Worm (Caenorhabditis elegans): ENCODE data around the gene tomm-7.

The tomm-7 gene

DNA sequence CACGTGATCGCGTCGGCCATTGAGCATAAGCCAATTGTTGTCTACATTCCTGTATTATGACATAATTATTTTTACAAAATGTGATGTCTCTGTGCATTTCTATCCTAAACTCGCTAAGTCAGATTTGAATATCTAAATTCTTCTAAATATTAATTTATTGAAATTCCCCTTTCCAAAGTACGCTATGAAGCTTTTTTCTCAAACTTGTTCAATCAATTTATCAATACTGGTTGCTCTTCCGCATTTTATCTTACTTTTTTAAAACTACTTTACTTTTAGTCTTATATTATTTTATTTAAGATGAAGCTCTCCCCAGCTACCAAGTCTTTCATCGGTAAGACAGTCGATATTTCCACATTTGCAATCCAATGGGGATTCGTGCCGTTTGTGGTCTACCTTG is at the start of gene tomm-7:
Gene tomm-7, plus strand, starts transcription at position 301 of the 400 bp plus-strand sequence.
- no peak for TF ChIP-seq syd-9 (tag; optimal IDR thresholded peaks at IDR 0.05)
- no peak for TF ChIP-seq fkh-6 (tag; optimal IDR thresholded peaks at IDR 0.05)
- no peak for TF ChIP-seq ceh-48 (tag; optimal IDR thresholded peaks at IDR 0.05)
- TF ChIP-seq sdc-2 (tag; optimal IDR thresholded peaks at IDR 0.05), result no peak
- TF ChIP-seq fkh-10 (GFP tag; optimal IDR thresholded peaks at IDR 0.05), result no peak
- no peak for TF ChIP-seq hlh-8 (tag; optimal IDR thresholded peaks at IDR 0.05)
- no peak for TF ChIP-seq madf-2 (tag; optimal IDR thresholded peaks at IDR 0.05)
- no peak for TF ChIP-seq unc-3 (GFP tag; conservative IDR thresholded peaks at IDR 0.05)
- TF ChIP-seq unc-3 (tag; optimal IDR thresholded peaks at IDR 0.05), result no peak
- TF ChIP-seq zip-5 (tag; optimal IDR thresholded peaks at IDR 0.05), result no peak
- no peak for TF ChIP-seq lim-6 (tag; optimal IDR thresholded peaks at IDR 0.05)
- no peak for TF ChIP-seq Y22D7AL.16 (tag; optimal IDR thresholded peaks at IDR 0.05)
- TF ChIP-seq pha-2 (tag; optimal IDR thresholded peaks at IDR 0.05), result no peak
- no peak for TF ChIP-seq K02D7.2 (tag; optimal IDR thresholded peaks at IDR 0.05)
- TF ChIP-seq nfya-1 (tag; optimal IDR thresholded peaks at IDR 0.05), result no peak
- no peak for TF ChIP-seq T23F11.4 (GFP tag; optimal IDR thresholded peaks at IDR 0.05)
- TF ChIP-seq pqm-1 (tag; optimal IDR thresholded peaks at IDR 0.05), result no peak

DNA sequence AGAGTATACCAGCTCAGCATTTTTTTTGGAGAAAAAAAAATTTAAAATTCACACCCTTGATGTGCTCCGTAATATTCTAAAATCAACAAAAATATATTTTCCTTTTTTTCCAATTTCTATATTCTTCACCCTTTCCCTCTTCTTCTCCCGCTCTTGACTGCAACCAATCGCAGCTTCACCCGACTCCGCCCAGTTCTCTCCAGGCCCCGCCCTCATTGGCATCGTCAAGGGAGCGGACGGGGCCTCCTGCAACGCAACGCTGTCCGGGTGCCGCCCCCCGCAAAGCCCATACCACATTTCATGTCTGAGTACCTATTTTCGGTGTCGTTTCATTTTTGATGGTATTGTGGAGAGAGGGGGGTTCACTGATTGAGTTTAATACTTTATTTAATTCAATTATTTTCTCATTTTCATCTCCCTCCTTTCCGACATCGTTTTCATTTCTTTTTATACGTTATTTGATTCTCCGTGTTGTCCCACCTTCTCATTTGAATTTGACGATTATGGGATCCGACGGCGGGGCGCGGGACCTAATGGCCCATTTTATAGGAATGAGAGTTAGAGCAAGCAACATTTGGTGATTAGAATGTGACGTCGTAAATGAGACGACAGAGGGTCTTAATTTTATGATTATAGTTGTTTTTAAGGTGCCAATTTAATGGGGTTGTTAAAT is 47.1 kb upstream of the tomm-7 start:
- TF ChIP-seq ceh-14 (tag; optimal IDR thresholded peaks at IDR 0.05) (peak; percentile 34), ref-2 (tag; optimal IDR thresholded peaks at IDR 0.05) (peak; percentile 49), hlh-6 (tag; optimal IDR thresholded peaks at IDR 0.05) (no peak), ahr-1 (tag; optimal IDR thresholded peaks at IDR 0.05) (no peak), unc-42 (tag; optimal IDR thresholded peaks at IDR 0.05) (peak; percentile 23), pat-9 (tag; optimal IDR thresholded peaks at IDR 0.05) (no peak), nfya-1 (tag; optimal IDR thresholded peaks at IDR 0.05) (peak; percentile 98)

ce11 chrIII:7814159-7815055 is 45.0 kb upstream of the tomm-7 start, which contains the start of gene egl-5:
Gene egl-5 (plus strand): TSS chrIII:7814374.
- TF ChIP-seq nfya-1 (tag; optimal IDR thresholded peaks at IDR 0.05), result peak; percentile 47
- no peak for TF ChIP-seq eyg-1 (tag; optimal IDR thresholded peaks at IDR 0.05)

- TF ChIP-seq hlh-6 (tag; optimal IDR thresholded peaks at IDR 0.05) (no peak), sox-2 (GFP tag; IDR thresholded peaks at IDR 0.05) (no peak), ceh-30 (tag; optimal IDR thresholded peaks at IDR 0.05) (no peak), ceh-34 (tag; optimal IDR thresholded peaks at IDR 0.05) (no peak), ceh-31 (tag; optimal IDR thresholded peaks at IDR 0.05) (no peak), elt-4 (tag; optimal IDR thresholded peaks at IDR 0.05) (no peak), T23F11.4 (GFP tag; optimal IDR thresholded peaks at IDR 0.05) (no peak), ama-1 (optimal IDR thresholded peaks at IDR 0.05) (no peak), ceh-48 (tag; optimal IDR thresholded peaks at IDR 0.05) (no peak)
These were observed 44.4 kb upstream of the tomm-7 start for ce11 chrIII:7815056-7815366.

DNA sequence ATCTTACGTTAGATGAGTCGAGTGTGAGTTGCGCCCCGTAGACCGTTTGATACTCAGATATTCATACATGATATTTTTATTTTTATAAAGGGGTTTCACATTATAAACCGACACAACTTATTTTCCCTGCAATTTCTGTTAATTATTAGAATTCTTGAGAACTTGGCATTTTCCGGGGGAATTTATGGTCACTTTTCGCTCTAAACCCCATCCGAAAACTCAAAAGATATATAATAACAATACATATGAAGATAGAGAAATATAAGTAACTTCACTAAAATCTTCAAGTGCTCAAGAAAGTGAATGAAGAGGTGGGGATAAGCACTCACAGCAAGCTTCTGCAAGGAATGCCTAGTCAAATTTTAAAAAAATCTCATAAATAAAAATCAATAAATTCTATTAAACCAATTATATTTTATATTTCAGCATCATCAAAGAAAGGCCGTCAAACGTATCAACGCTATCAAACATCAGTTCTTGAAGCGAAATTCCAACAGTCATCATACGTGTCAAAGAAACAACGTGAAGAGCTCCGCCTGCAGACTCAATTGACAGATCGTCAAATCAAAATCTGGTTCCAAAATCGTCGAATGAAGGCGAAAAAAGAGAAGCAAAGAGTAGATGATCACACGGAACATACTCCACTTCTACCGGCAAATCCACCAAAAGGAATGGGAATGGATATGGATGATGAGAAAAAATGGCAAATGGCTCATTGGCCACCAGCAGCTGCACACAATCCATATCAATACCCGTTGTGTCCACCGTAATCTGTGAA is 43.7 kb upstream of the tomm-7 start:
- TF ChIP-seq ets-4 (tag; optimal IDR thresholded peaks at IDR 0.05) (no peak), hlh-6 (tag; optimal IDR thresholded peaks at IDR 0.05) (no peak), unc-86 (tag; optimal IDR thresholded peaks at IDR 0.05) (no peak), elt-4 (tag; optimal IDR thresholded peaks at IDR 0.05) (no peak), ref-2 (tag; optimal IDR thresholded peaks at IDR 0.05) (no peak), ceh-2 (tag; optimal IDR thresholded peaks at IDR 0.05) (no peak), gmeb-2 (tag; optimal IDR thresholded peaks at IDR 0.05) (no peak), lin-11 (tag; optimal IDR thresholded peaks at IDR 0.05) (no peak), pag-3 (tag; optimal IDR thresholded peaks at IDR 0.05; ENCODE audit: borderline replicate concordance) (no peak), sox-2 (GFP tag; IDR thresholded peaks at IDR 0.05) (no peak), unc-55 (GFP tag; optimal IDR thresholded peaks at IDR 0.05) (no peak)
